Fruit fly (Drosophila melanogaster) whole organism, embryonic: ENCODE measurements around the gene Rcd5.

Experiments
- CG1024 ChIP-seq: fragments of 200-800 bp; sonication (Bioruptor generic); IDR thresholded peaks from 2 replicates; pipeline ENCODE4 v1.3.6; 2022; ENCODE audit warnings: missing biosample characterization, missing genetic modification characterization
- CG11247 ChIP-seq: fragments of 200-800 bp; sonication (Bioruptor generic); IDR thresholded peaks from 2 replicates; pipeline ENCODE4 v1.3.6; 2022; ENCODE audit warnings: missing biosample characterization, missing genetic modification characterization
- CG12071 ChIP-seq: fragments of 200-800 bp; sonication (Bioruptor generic); optimal IDR thresholded peaks from 3 replicates; lab custom pipeline; 2018; ENCODE audit warnings: missing biosample characterization, mild to moderate bottlenecking, missing genetic modification characterization
- CG13296 ChIP-seq: fragments of 200-800 bp; sonication (Bioruptor generic); optimal IDR thresholded peaks from 3 replicates; lab custom pipeline; 2018; ENCODE audit warnings: missing biosample characterization, mild to moderate bottlenecking, missing genetic modification characterization
- CG13775 ChIP-seq: fragments of 200-800 bp; sonication (Bioruptor generic); optimal IDR thresholded peaks from 3 replicates; lab custom pipeline; 2017; ENCODE audit warnings: missing biosample characterization, mild to moderate bottlenecking, missing genetic modification characterization
- CG14441 ChIP-seq: fragments of 200-800 bp; sonication (Bioruptor generic); IDR thresholded peaks from 2 replicates; pipeline ENCODE4 v1.3.6; 2022; ENCODE audit warnings: missing biosample characterization, missing genetic modification characterization
- CG14965 ChIP-seq: fragments of 200-800 bp; sonication (Bioruptor generic); optimal IDR thresholded peaks from 2 replicates; lab custom pipeline; 2016; ENCODE audit warnings: missing biosample characterization, missing genetic modification characterization, borderline replicate concordance
- CG1647 ChIP-seq: fragments of 200-800 bp; sonication (Bioruptor generic); optimal IDR thresholded peaks from 3 replicates; lab custom pipeline; 2016; ENCODE audit warnings: missing biosample characterization, missing genetic modification characterization
- CG17359 ChIP-seq: fragments of 200-800 bp; sonication (Bioruptor generic); optimal IDR thresholded peaks from 3 replicates; lab custom pipeline; 2018; ENCODE audit warnings: missing biosample characterization, mild to moderate bottlenecking, missing genetic modification characterization, moderate library complexity
- CG17802 ChIP-seq: fragments of 200-800 bp; sonication (Bioruptor generic); optimal IDR thresholded peaks from 2 replicates; lab custom pipeline; 2018; ENCODE audit warnings: missing biosample characterization, mild to moderate bottlenecking, missing genetic modification characterization, moderate library complexity
- CG2116 ChIP-seq: fragments of 200-800 bp; sonication (Bioruptor generic); optimal IDR thresholded peaks from 3 replicates; lab custom pipeline; 2018; ENCODE audit warnings: missing biosample characterization, mild to moderate bottlenecking, missing genetic modification characterization
- CG2199 ChIP-seq: fragments of 200-800 bp; sonication (Bioruptor generic); IDR thresholded peaks from 3 replicates; pipeline ENCODE4 v1.3.6; 2022; ENCODE audit warnings: missing biosample characterization, missing genetic modification characterization
- CG2678 ChIP-seq: fragments of 200-800 bp; sonication (Bioruptor generic); optimal IDR thresholded peaks from 3 replicates; lab custom pipeline; 2019; ENCODE audit warnings: missing biosample characterization, mild to moderate bottlenecking, missing genetic modification characterization, moderate library complexity
- CG3163 ChIP-seq: fragments of 200-800 bp; sonication (Bioruptor generic); optimal IDR thresholded peaks from 3 replicates; lab custom pipeline; 2016; ENCODE audit warnings: missing biosample characterization, missing genetic modification characterization
- CG32772 ChIP-seq: fragments of 200-800 bp; sonication (Bioruptor generic); IDR thresholded peaks from 2 replicates; pipeline ENCODE4 v1.3.6; 2022; ENCODE audit warnings: missing biosample characterization, missing genetic modification characterization
- CG4854 ChIP-seq: fragments of 200-800 bp; sonication (Bioruptor generic); optimal IDR thresholded peaks from 2 replicates; lab custom pipeline; 2016; ENCODE audit warnings: missing biosample characterization, missing genetic modification characterization, inconsistent platforms
- CG7372 ChIP-seq: fragments of 200-800 bp; sonication (Bioruptor generic); IDR thresholded peaks from 2 replicates; pipeline ENCODE4 v1.3.6; 2022; ENCODE audit warnings: missing biosample characterization, missing genetic modification characterization
- CG8089 ChIP-seq: fragments of 200-800 bp; sonication (Bioruptor generic); optimal IDR thresholded peaks from 3 replicates; lab custom pipeline; 2016; ENCODE audit warnings: missing biosample characterization, missing genetic modification characterization
- CG8944 ChIP-seq: fragments of 200-800 bp; sonication (Bioruptor generic); optimal IDR thresholded peaks from 3 replicates; lab custom pipeline; 2016; ENCODE audit warnings: missing biosample characterization, missing genetic modification characterization
- Dbx ChIP-seq: fragments of 200-800 bp; sonication (Bioruptor generic); IDR thresholded peaks from 3 replicates; pipeline ENCODE4 v1.3.6; 2022; ENCODE audit warnings: missing biosample characterization, missing genetic modification characterization
- Deaf1 ChIP-seq: fragments of 200-800 bp; optimal IDR thresholded peaks from 3 replicates; lab custom pipeline; 2019; ENCODE audit warnings: missing biosample characterization, mild to moderate bottlenecking, missing genetic modification characterization, moderate library complexity
- Dek ChIP-seq: fragments of 200-800 bp; sonication (Bioruptor generic); optimal IDR thresholded peaks from 3 replicates; lab custom pipeline; 2019; ENCODE audit warnings: missing biosample characterization, mild to moderate bottlenecking, missing genetic modification characterization, moderate library complexity
- Hey ChIP-seq: fragments of 200-800 bp; sonication (Bioruptor generic); optimal IDR thresholded peaks from 3 replicates; lab custom pipeline; 2018; ENCODE audit warnings: missing biosample characterization, mild to moderate bottlenecking, missing genetic modification characterization
- Lim3 ChIP-seq: fragments of 200-800 bp; sonication (Bioruptor generic); IDR thresholded peaks from 2 replicates; pipeline ENCODE4 v1.3.6; 2022; ENCODE audit warnings: missing biosample characterization, missing genetic modification characterization
- Myb ChIP-seq: fragments of 200-800 bp; sonication (Bioruptor generic); optimal IDR thresholded peaks from 2 replicates; lab custom pipeline; 2016; ENCODE audit warnings: missing biosample characterization, missing genetic modification characterization
- NC2α ChIP-seq: fragments of 200-800 bp; sonication (Bioruptor generic); optimal IDR thresholded peaks from 2 replicates; lab custom pipeline; 2016; ENCODE audit warnings: missing biosample characterization, missing genetic modification characterization
- Poxn ChIP-seq: fragments of 200-800 bp; sonication (Bioruptor generic); IDR thresholded peaks from 2 replicates; pipeline ENCODE4 v1.3.6; 2022; ENCODE audit warnings: missing biosample characterization, missing genetic modification characterization
- Sry-β ChIP-seq: fragments of 200-800 bp; sonication (Bioruptor generic); optimal IDR thresholded peaks from 2 replicates; lab custom pipeline; 2018; ENCODE audit warnings: missing biosample characterization, mild to moderate bottlenecking, missing genetic modification characterization, moderate library complexity
- Tbp ChIP-seq: fragments of >200 bp; optimal IDR thresholded peaks from 2 replicates; lab custom pipeline; 2018; ENCODE audit warnings: missing biosample characterization, missing genetic modification characterization
- bab2 ChIP-seq: fragments of 200-800 bp; sonication (Bioruptor generic); optimal IDR thresholded peaks from 2 replicates; lab custom pipeline; 2016; ENCODE audit warnings: missing biosample characterization, missing genetic modification characterization
- cato ChIP-seq: fragments of 200-800 bp; sonication (Bioruptor generic); optimal IDR thresholded peaks from 2 replicates; lab custom pipeline; 2016; ENCODE audit warnings: missing biosample characterization, missing genetic modification characterization, borderline replicate concordance
- ci ChIP-seq: fragments of 200-800 bp; sonication (Bioruptor generic); IDR thresholded peaks from 3 replicates; pipeline ENCODE4 v1.3.6; 2022; ENCODE audit warnings: missing biosample characterization, missing genetic modification characterization
- cwo ChIP-seq: fragments of 200-800 bp; sonication (Bioruptor generic); optimal IDR thresholded peaks from 3 replicates; lab custom pipeline; 2017; ENCODE audit warnings: missing biosample characterization, missing genetic modification characterization, mild to moderate bottlenecking, moderate library complexity, missing genetic modification reagents
- dan ChIP-seq: fragments of 200-800 bp; sonication (Bioruptor generic); IDR thresholded peaks from 2 replicates; pipeline ENCODE4 v1.3.6; 2022; ENCODE audit warnings: missing biosample characterization, missing genetic modification characterization
- dysf ChIP-seq: fragments of 200-800 bp; sonication (Bioruptor generic); IDR thresholded peaks from 3 replicates; pipeline ENCODE4 v1.3.6; 2022; ENCODE audit warnings: missing biosample characterization, missing genetic modification characterization
- en ChIP-seq: fragments of 200-800 bp; sonication (Bioruptor generic); optimal IDR thresholded peaks from 2 replicates; lab custom pipeline; 2016; ENCODE audit warnings: missing biosample characterization, missing genetic modification characterization
- eve ChIP-seq, 2 experiments: fragments of >200 bp; optimal IDR thresholded peaks; 2 replicates each; lab custom pipeline; 2017; ENCODE audit warnings: missing biosample characterization in 2 of 2, missing genetic modification characterization in 2 of 2
- fd96Cb ChIP-seq: fragments of 200-800 bp; sonication (Bioruptor generic); optimal IDR thresholded peaks from 2 replicates; lab custom pipeline; 2018; ENCODE audit warnings: missing biosample characterization, mild to moderate bottlenecking, missing genetic modification characterization, moderate library complexity
- gce ChIP-seq: fragments of 200-800 bp; sonication (Bioruptor generic); IDR thresholded peaks from 3 replicates; pipeline ENCODE4 v1.3.6; 2022; ENCODE audit warnings: missing biosample characterization, missing genetic modification characterization
- gcm ChIP-seq: fragments of 200-800 bp; sonication (Bioruptor generic); optimal IDR thresholded peaks from 2 replicates; lab custom pipeline; 2019; ENCODE audit warnings: missing biosample characterization, mild to moderate bottlenecking, missing genetic modification characterization, moderate library complexity
- ind ChIP-seq: fragments of 200-800 bp; sonication (Bioruptor generic); optimal IDR thresholded peaks from 3 replicates; lab custom pipeline; 2016; ENCODE audit warnings: missing biosample characterization, missing genetic modification characterization
- knrl ChIP-seq: fragments of 200-800 bp; sonication (Bioruptor generic); IDR thresholded peaks from 3 replicates; pipeline ENCODE4 v1.3.6; 2022; ENCODE audit warnings: missing biosample characterization, missing genetic modification characterization; ENCODE audit not compliant: partially characterized antibody
- mirr ChIP-seq: fragments of 200-800 bp; sonication (Bioruptor generic); optimal IDR thresholded peaks from 3 replicates; lab custom pipeline; 2018; ENCODE audit warnings: missing biosample characterization, mild to moderate bottlenecking, missing genetic modification characterization
- pum ChIP-seq: fragments of 200-800 bp; sonication (Bioruptor generic); optimal IDR thresholded peaks from 2 replicates; lab custom pipeline; 2016; ENCODE audit warnings: missing biosample characterization, missing genetic modification characterization
- ranshi ChIP-seq: fragments of 200-800 bp; sonication (Bioruptor generic); IDR thresholded peaks from 2 replicates; pipeline ENCODE4 v1.3.6; 2022; ENCODE audit warnings: missing biosample characterization, missing genetic modification characterization
- rib ChIP-seq: fragments of 200-800 bp; sonication (Bioruptor generic); IDR thresholded peaks from 2 replicates; pipeline ENCODE4 v1.3.6; 2022; ENCODE audit warnings: missing biosample characterization, missing genetic modification characterization
- sna ChIP-seq: fragments of 200-800 bp; sonication (Bioruptor generic); IDR thresholded peaks from 2 replicates; pipeline ENCODE4 v1.3.6; 2022; ENCODE audit warnings: missing biosample characterization, missing genetic modification characterization; ENCODE audit not compliant: partially characterized antibody
- sr ChIP-seq: fragments of 200-800 bp; sonication (Bioruptor generic); IDR thresholded peaks from 3 replicates; pipeline ENCODE4 v1.3.6; 2022; ENCODE audit warnings: missing biosample characterization, missing genetic modification characterization
- stc ChIP-seq: fragments of 200-800 bp; sonication (Bioruptor generic); IDR thresholded peaks from 2 replicates; pipeline ENCODE4 v1.3.6; 2022; ENCODE audit warnings: missing biosample characterization, missing genetic modification characterization
- wor ChIP-seq: fragments of 200-800 bp; sonication (Bioruptor generic); IDR thresholded peaks from 2 replicates; pipeline ENCODE4 v1.3.6; 2022; ENCODE audit warnings: missing biosample characterization, missing genetic modification characterization
- zen2 ChIP-seq: fragments of 200-800 bp; sonication (Bioruptor generic); IDR thresholded peaks from 3 replicates; pipeline ENCODE4 v1.3.6; 2022; ENCODE audit warnings: missing biosample characterization, missing genetic modification characterization; ENCODE audit not compliant: partially characterized antibody
- zf30C ChIP-seq: fragments of 200-800 bp; sonication (Bioruptor generic); optimal IDR thresholded peaks from 3 replicates; lab custom pipeline; 2018; ENCODE audit warnings: missing biosample characterization, mild to moderate bottlenecking, missing genetic modification characterization

Gene Rcd5

dm6 chr3L:4016754-4017153, 23.6 kb upstream of the Rcd5 start (continued):
- TF ChIP-seq CG17359 (tag; lab: Kevin White, UChicago) (peak; percentile 63), CG7372 (GFP tag; lab: Robert Waterston, UW) (no peak), CG14441 (GFP tag; lab: Robert Waterston, UW) (peak; percentile 60; the same call in 1 of the 2 replicates), stc (peak; percentile 40; the same call in 1 of the 2 replicates), knrl (no peak), Sry-β (GFP tag; lab: Kevin White, UChicago) (no peak), CG14965 (GFP tag; lab: Kevin White, UChicago) (no peak), dan (peak; percentile 78), CG1024 (GFP tag; lab: Robert Waterston, UW) (0 out of 2 replicates have a peak, but pooled peaks have one; percentile 46), sna (no peak), CG12071 (GFP tag; lab: Kevin White, UChicago) (peak; percentile 25), CG2678 (tag; lab: Kevin White, UChicago) (peak; percentile 59), wor (peak; percentile 58), sr (GFP tag; lab: Robert Waterston, UW) (no peak; the same call in 2 of the 3 replicates), CG13775 (GFP tag; lab: Kevin White, UChicago) (peak; percentile 42), Lim3 (GFP tag; lab: Robert Waterston, UW) (no peak), mirr (GFP tag; lab: Kevin White, UChicago) (no peak), Deaf1 (tag; lab: Kevin White, UChicago) (no peak), CG2116 (GFP tag; lab: Kevin White, UChicago) (no peak), Tbp (GFP tag; lab: Kevin White, UChicago) (no peak), gcm (peak; percentile 12), rib (GFP tag; lab: Robert Waterston, UW) (no peak), CG17802 (tag; lab: Kevin White, UChicago) (peak; percentile 25), cwo (GFP tag; lab: Kevin White, UChicago) (no peak), CG11247 (GFP tag; lab: Robert Waterston, UW) (no peak), ci (peak; percentile 87), CG4854 (GFP tag; lab: Kevin White, UChicago) (no peak), en (GFP tag; lab: Kevin White, UChicago) (peak; percentile 17), dysf (GFP tag; lab: Robert Waterston, UW) (peak; percentile 68), fd96Cb (tag; lab: Kevin White, UChicago) (peak; percentile 76), cato (peak; percentile 36), CG32772 (GFP tag; lab: Robert Waterston, UW) (peak; percentile 74), Poxn (GFP tag; lab: Robert Waterston, UW) (no peak), pum (GFP tag; lab: Kevin White, UChicago) (peak; percentile 79), CG2199 (GFP tag; lab: Robert Waterston, UW) (peak; percentile 28; the same call in 1 of the 3 replicates), Hey (no peak), eve (GFP tag; optimal IDR thresholded peaks at IDR 0.05; lab: Kevin White, UChicago) (no peak), zf30C (GFP tag; lab: Kevin White, UChicago) (no peak), Myb (GFP tag; lab: Kevin White, UChicago) (no peak), Dbx (GFP tag; lab: Robert Waterston, UW) (no peak), ind (GFP tag; lab: Kevin White, UChicago) (peak; percentile 58), CG8944 (GFP tag; lab: Kevin White, UChicago) (peak; percentile 61), CG13296 (GFP tag; lab: Kevin White, UChicago) (no peak), ranshi (peak; percentile 78; the same call in 1 of the 2 replicates), CG1647 (no peak), zen2 (GFP tag; lab: Robert Waterston, UW) (no peak), Dek (no peak), bab2 (GFP tag; lab: Kevin White, UChicago) (peak; percentile 54), CG3163 (GFP tag; lab: Kevin White, UChicago) (peak; percentile 17), CG8089 (peak; percentile 58), NC2α (no peak), gce (GFP tag; lab: Robert Waterston, UW) (no peak)
